Worm (Caenorhabditis elegans) whole organism, L3 larva: ENCODE results near the gene ncx-7.

Source experiments
- ama-1 ChIP-seq: fragments of 150-350 bp; optimal IDR thresholded peaks from 2 replicates; lab custom pipeline; 2018
- ceh-16 ChIP-seq: sonication (generic microtip); optimal IDR thresholded peaks from 2 replicates; lab custom pipeline; 2017; ENCODE audit warnings: missing biosample characterization, missing genetic modification characterization
- ceh-28 ChIP-seq: fragments of 150-350 bp; optimal IDR thresholded peaks from 2 replicates; lab custom pipeline; 2014; ENCODE audit warnings: missing biosample characterization, missing genetic modification reagents, missing genetic modification characterization
- ceh-9 ChIP-seq: sonication (generic microtip); optimal IDR thresholded peaks from 2 replicates; lab custom pipeline; 2018; ENCODE audit warnings: missing biosample characterization, missing genetic modification characterization
- daf-12 ChIP-seq: fragments of 150-350 bp; optimal IDR thresholded peaks from 2 replicates; lab custom pipeline; 2014; ENCODE audit warnings: missing biosample characterization, missing genetic modification reagents, missing genetic modification characterization
- egl-27 ChIP-seq: sonication (generic microtip); optimal IDR thresholded peaks from 4 replicates; lab custom pipeline; 2017; ENCODE audit warnings: missing biosample characterization, missing genetic modification reagents, missing genetic modification characterization
- egl-5 ChIP-seq: fragments of 150-350 bp; optimal IDR thresholded peaks from 2 replicates; lab custom pipeline; 2017; ENCODE audit warnings: missing biosample characterization, missing genetic modification reagents, missing genetic modification characterization, inconsistent platforms
- elt-1 ChIP-seq: fragments of 150-350 bp; optimal IDR thresholded peaks from 2 replicates; lab custom pipeline; 2014; ENCODE audit warnings: missing biosample characterization, missing genetic modification characterization
- elt-2 ChIP-seq: sonication (generic microtip); optimal IDR thresholded peaks from 2 replicates; lab custom pipeline; 2016; ENCODE audit warnings: missing genetic modification reagents, mild to moderate bottlenecking, missing genetic modification characterization, missing compliant biosample characterization
- elt-3 ChIP-seq, 3 experiments: fragments of 150-350 bp in 1 of 3; sonication (generic microtip) in 2 of 3; optimal IDR thresholded peaks; 2 replicates in 2 of 3; 4 replicates in 1 of 3; lab custom pipeline; 2014 to 2017; ENCODE audit warnings: missing biosample characterization in 3 of 3, missing genetic modification characterization in 3 of 3
- eor-1 ChIP-seq, 2 experiments: fragments of 150-350 bp; optimal IDR thresholded peaks; 2 replicates each; lab custom pipeline; 2014 to 2018; ENCODE audit warnings: missing biosample characterization in 2 of 2, missing genetic modification characterization in 2 of 2
- fos-1 ChIP-seq: fragments of 150-350 bp; optimal IDR thresholded peaks from 2 replicates; lab custom pipeline; 2014; ENCODE audit warnings: missing biosample characterization, missing genetic modification characterization
- hmg-11 ChIP-seq: sonication (generic microtip); optimal IDR thresholded peaks from 2 replicates; lab custom pipeline; 2016; ENCODE audit warnings: missing genetic modification characterization, missing compliant biosample characterization
- jun-1 ChIP-seq: fragments of 150-350 bp; optimal IDR thresholded peaks from 2 replicates; lab custom pipeline; 2014; ENCODE audit warnings: missing biosample characterization, missing genetic modification reagents, missing genetic modification characterization
- lin-15B ChIP-seq: fragments of 150-350 bp; optimal IDR thresholded peaks from 2 replicates; lab custom pipeline; 2014; ENCODE audit warnings: missing biosample characterization, missing genetic modification characterization
- lin-39 ChIP-seq: fragments of 150-350 bp; optimal IDR thresholded peaks from 2 replicates; lab custom pipeline; 2018; ENCODE audit warnings: missing biosample characterization, missing genetic modification reagents, missing genetic modification characterization
- mml-1 ChIP-seq: fragments of 150-350 bp; sonication (generic microtip); optimal IDR thresholded peaks from 3 replicates; lab custom pipeline; 2014; ENCODE audit warnings: missing biosample characterization, missing genetic modification characterization
- nfya-1 ChIP-seq: sonication (generic microtip); optimal IDR thresholded peaks from 2 replicates; lab custom pipeline; 2017; ENCODE audit warnings: missing genetic modification characterization, mild to moderate bottlenecking, missing compliant biosample characterization, antibody characterized with exemption, moderate library complexity; ENCODE audit not compliant: insufficient read depth
- nhr-12 ChIP-seq: fragments of 150-350 bp; optimal IDR thresholded peaks from 2 replicates; lab custom pipeline; 2014; ENCODE audit warnings: missing biosample characterization, missing genetic modification characterization
- nhr-23 ChIP-seq: fragments of 150-350 bp; optimal IDR thresholded peaks from 2 replicates; lab custom pipeline; 2014; ENCODE audit warnings: missing biosample characterization, missing genetic modification reagents, missing genetic modification characterization
- nhr-237 ChIP-seq: fragments of 150-350 bp; optimal IDR thresholded peaks from 2 replicates; lab custom pipeline; 2014; ENCODE audit warnings: missing biosample characterization, missing genetic modification characterization
- nhr-43 ChIP-seq: sonication (generic microtip); optimal IDR thresholded peaks from 2 replicates; lab custom pipeline; 2016; ENCODE audit warnings: mild to moderate bottlenecking, missing genetic modification characterization, missing compliant biosample characterization; ENCODE audit not compliant: poor library complexity, severe bottlenecking
- nhr-76 ChIP-seq: fragments of 150-350 bp; sonication (generic microtip); optimal IDR thresholded peaks from 5 replicates; lab custom pipeline; 2014; ENCODE audit warnings: missing biosample characterization, missing genetic modification characterization
- nhr-77 ChIP-seq: fragments of 150-350 bp; optimal IDR thresholded peaks from 2 replicates; lab custom pipeline; 2014; ENCODE audit warnings: missing biosample characterization, missing genetic modification characterization
- pha-4 ChIP-seq: fragments of 150-350 bp; optimal IDR thresholded peaks from 2 replicates; lab custom pipeline; 2014; ENCODE audit warnings: missing biosample characterization, missing genetic modification reagents, missing genetic modification characterization
- pqm-1 ChIP-seq: fragments of 150-350 bp; optimal IDR thresholded peaks from 2 replicates; lab custom pipeline; 2017; ENCODE audit warnings: missing biosample characterization, missing genetic modification characterization, inconsistent platforms
- sea-2 ChIP-seq: fragments of 150-350 bp; sonication (generic microtip); optimal IDR thresholded peaks from 4 replicates; lab custom pipeline; 2014; ENCODE audit warnings: missing biosample characterization, missing genetic modification reagents, missing genetic modification characterization
- skn-1 ChIP-seq: fragments of 150-350 bp; optimal IDR thresholded peaks from 2 replicates; lab custom pipeline; 2014; ENCODE audit warnings: missing biosample characterization, missing genetic modification characterization
- unc-39 ChIP-seq: sonication (generic microtip); optimal IDR thresholded peaks from 4 replicates; lab custom pipeline; 2017; ENCODE audit warnings: missing biosample characterization, missing genetic modification characterization
- unc-62 ChIP-seq: fragments of 150-350 bp; sonication (generic microtip); optimal IDR thresholded peaks from 4 replicates; lab custom pipeline; 2014; ENCODE audit warnings: missing biosample characterization, missing genetic modification reagents, missing genetic modification characterization
- zag-1 ChIP-seq: fragments of 150-350 bp; optimal IDR thresholded peaks from 2 replicates; lab custom pipeline; 2014; ENCODE audit warnings: missing biosample characterization, missing genetic modification characterization
- ztf-11 ChIP-seq: fragments of 150-350 bp; optimal IDR thresholded peaks from 2 replicates; lab custom pipeline; 2014; ENCODE audit warnings: missing biosample characterization, missing genetic modification characterization
- ztf-4 ChIP-seq: fragments of 150-350 bp; optimal IDR thresholded peaks from 2 replicates; lab custom pipeline; 2014; ENCODE audit warnings: missing biosample characterization, missing genetic modification characterization

Gene ncx-7

DNA sequence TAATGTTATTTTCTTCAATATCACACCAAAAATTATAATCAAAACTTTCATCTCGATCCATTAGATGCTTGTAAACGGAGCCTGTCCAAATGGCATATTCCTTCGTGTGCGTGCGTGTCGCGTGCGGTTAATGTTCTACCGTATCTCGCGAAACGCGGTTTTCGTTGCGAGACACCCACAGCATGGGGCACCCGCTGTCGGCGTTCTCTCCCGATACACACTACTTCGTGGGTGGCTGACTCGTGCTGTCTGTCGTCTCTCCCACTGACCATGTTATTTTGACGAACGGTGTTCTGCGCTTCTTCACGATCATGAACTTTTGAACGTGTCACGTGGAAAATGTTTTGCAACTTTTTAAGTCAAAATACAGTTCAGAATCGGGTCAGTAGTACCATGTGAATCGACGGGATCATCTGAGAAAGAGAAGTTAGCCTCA, 45.4 kb upstream of the ncx-7 start (continued):
- peak in 2 of 3 experiments; percentile 29 to 88 for TF ChIP-seq elt-3 (tag; optimal IDR thresholded peaks at IDR 0.05; lab: Kevin White, UChicago)
- TF ChIP-seq unc-39 (tag; lab: Kevin White, UChicago), result peak; percentile 34
- peak; percentile 99 for TF ChIP-seq nfya-1 (tag; lab: Kevin White, UChicago)
- TF ChIP-seq nhr-76 (tag; lab: Kevin White, UChicago), result peak; percentile 37
- TF ChIP-seq ama-1 (lab: Kevin White, UChicago), result peak; percentile 99
- TF ChIP-seq elt-1, result peak; percentile 85
- no peak for TF ChIP-seq ceh-16 (tag; lab: Kevin White, UChicago)
- TF ChIP-seq skn-1 (tag; lab: Kevin White, UChicago), result peak; percentile 93
- TF ChIP-seq lin-15B (tag; lab: Kevin White, UChicago), result peak; percentile 95
- no peak for TF ChIP-seq nhr-12
- peak; percentile 60 for TF ChIP-seq zag-1 (tag; lab: Kevin White, UChicago)
- no peak for TF ChIP-seq mml-1 (tag; lab: Kevin White, UChicago)
- peak; percentile 94 for TF ChIP-seq elt-2
- peak; percentile 21 for TF ChIP-seq sea-2
- peak; percentile 98 for TF ChIP-seq jun-1
- TF ChIP-seq unc-62 (GFP tag; lab: Kevin White, UChicago), result peak; percentile 86
- TF ChIP-seq ztf-4 (tag; lab: Kevin White, UChicago), result peak; percentile 95
- TF ChIP-seq ceh-28 (tag; lab: Kevin White, UChicago), result peak; percentile 90
- TF ChIP-seq fos-1 (tag; lab: Kevin White, UChicago), result peak; percentile 92

DNA sequence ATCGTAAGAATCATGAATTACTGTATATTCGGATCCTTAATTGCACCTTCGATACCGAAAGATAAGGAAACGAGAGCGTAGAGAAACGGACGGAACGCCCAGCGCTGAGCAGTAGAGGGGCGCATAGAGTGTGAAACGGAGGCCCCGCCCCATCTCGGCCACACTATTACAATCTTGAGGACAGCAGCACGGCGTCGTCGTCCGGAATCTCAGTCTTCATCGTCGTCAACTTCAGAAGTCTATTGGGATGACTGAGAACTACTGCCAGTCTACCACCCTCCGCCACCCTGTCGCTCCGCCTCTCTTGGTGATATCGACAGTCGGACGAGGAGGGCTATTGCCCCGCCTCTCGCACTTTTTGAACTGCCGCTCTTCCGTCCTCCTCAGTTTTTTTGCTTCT, 44.6 kb upstream of the ncx-7 start:
- TF ChIP-seq ama-1 (lab: Kevin White, UChicago), result peak; percentile 29
- peak; percentile 10 for TF ChIP-seq hmg-11 (tag; lab: Kevin White, UChicago)
- no peak for TF ChIP-seq ceh-9 (tag; lab: Kevin White, UChicago)
- peak; percentile 1 for TF ChIP-seq lin-39 (tag; lab: Kevin White, UChicago)
- TF ChIP-seq nhr-23 (tag; lab: Kevin White, UChicago), result no peak
- TF ChIP-seq unc-62 (GFP tag; lab: Kevin White, UChicago), result no peak

DNA sequence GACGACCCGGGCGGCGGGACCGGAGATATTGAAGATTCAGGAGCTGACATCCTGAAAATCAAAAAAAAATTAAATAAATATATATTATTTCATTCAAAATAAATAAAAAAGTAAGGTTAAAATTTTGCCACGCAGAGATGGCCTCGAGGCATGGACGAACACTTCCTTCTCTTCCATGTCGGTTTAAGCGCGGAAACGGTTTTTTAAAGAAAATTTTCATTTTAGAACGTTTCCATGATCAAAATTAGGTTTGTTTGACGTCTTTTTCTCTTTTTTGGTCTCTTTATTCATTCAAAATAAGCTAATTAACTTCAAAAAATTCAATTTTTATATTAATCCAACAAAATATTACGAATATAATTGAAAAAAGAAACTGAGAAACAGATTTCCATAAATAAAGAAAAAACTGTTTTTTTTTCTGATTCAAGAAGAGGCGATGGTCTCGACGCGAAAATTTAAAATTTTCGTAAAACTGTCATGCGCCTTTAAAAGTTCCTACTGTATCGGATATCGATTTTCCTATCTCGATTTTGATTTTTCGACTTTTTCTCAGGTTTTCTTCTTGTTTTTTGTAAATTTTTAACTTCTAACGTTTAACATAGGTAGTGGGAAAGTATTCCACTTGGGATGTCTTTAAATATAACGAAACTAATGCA, 42.1 kb upstream of the ncx-7 start, which contains the start of gene gcc-2:
Gene gcc-2 (minus strand): TSS at position 51 of the 656 bp plus-strand sequence.
- TF ChIP-seq ceh-16 (tag; lab: Kevin White, UChicago), result no peak
- no peak for TF ChIP-seq elt-1
- TF ChIP-seq nhr-237 (tag; lab: Kevin White, UChicago), result no peak
- no peak for TF ChIP-seq eor-1 (tag; optimal IDR thresholded peaks at IDR 0.05; lab: Kevin White, UChicago)
- no peak for TF ChIP-seq pha-4 (tag; lab: Kevin White, UChicago)
- no peak for TF ChIP-seq nhr-77 (tag; lab: Kevin White, UChicago)
- no peak for TF ChIP-seq jun-1
- no peak for TF ChIP-seq egl-27 (tag; lab: Kevin White, UChicago)
- no peak for TF ChIP-seq elt-2
- TF ChIP-seq lin-39 (tag; lab: Kevin White, UChicago), result no peak
- no peak for TF ChIP-seq skn-1 (tag; lab: Kevin White, UChicago)
- no peak for TF ChIP-seq nhr-43 (tag; lab: Kevin White, UChicago)
- no peak for TF ChIP-seq ztf-11 (tag; lab: Kevin White, UChicago)
- no peak for TF ChIP-seq fos-1 (tag; lab: Kevin White, UChicago)
- TF ChIP-seq lin-15B (tag; lab: Kevin White, UChicago), result no peak
- TF ChIP-seq ceh-9 (tag; lab: Kevin White, UChicago), result no peak
- TF ChIP-seq daf-12, result no peak
- no peak for TF ChIP-seq nhr-76 (tag; lab: Kevin White, UChicago)
- TF ChIP-seq pqm-1 (tag; lab: Kevin White, UChicago), result no peak
- TF ChIP-seq hmg-11 (tag; lab: Kevin White, UChicago), result no peak

DNA sequence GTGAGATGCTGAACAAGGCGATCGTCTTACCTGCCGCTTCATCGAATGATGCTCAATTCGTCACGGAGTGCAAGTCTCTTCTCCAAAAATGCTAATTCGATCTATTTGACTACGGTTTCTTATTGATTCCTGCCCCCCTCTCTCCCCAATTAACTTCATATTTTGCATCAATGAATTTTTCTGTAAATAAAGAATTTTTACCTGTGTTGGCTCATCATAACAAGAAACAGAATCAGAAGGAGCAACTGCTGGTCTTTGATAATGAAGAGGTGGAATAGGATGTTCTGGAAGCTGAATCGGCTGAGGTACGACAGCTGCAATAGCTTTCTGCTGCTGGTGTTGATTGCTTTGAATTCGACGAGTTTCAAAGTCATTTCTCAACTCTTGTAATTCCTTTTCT, 40.1 kb upstream of the ncx-7 start:
- TF ChIP-seq nhr-77 (tag; lab: Kevin White, UChicago) (no peak), mml-1 (tag; lab: Kevin White, UChicago) (no peak), elt-3 (tag; optimal IDR thresholded peaks at IDR 0.05; lab: Kevin White, UChicago) (no peak), egl-5 (tag; lab: Kevin White, UChicago) (no peak), fos-1 (tag; lab: Kevin White, UChicago) (no peak), nhr-76 (tag; lab: Kevin White, UChicago) (no peak), jun-1 (no peak), elt-1 (no peak)
